Fruit fly (Drosophila melanogaster) whole organism, embryonic: ENCODE results near the gene CG10700.

Experiments
- Adf1 ChIP-seq: fragments of 200-800 bp; sonication (Bioruptor generic); IDR thresholded peaks from 2 replicates; pipeline ENCODE4 v1.3.6; 2022; ENCODE audit warnings: missing biosample characterization, missing genetic modification characterization
- BEAF-32 ChIP-seq: fragments of 200-800 bp; sonication (Bioruptor generic); optimal IDR thresholded peaks from 3 replicates; lab custom pipeline; 2017; ENCODE audit warnings: missing biosample characterization, missing genetic modification characterization, mild to moderate bottlenecking, moderate library complexity, missing genetic modification reagents
- CG10543 ChIP-seq: fragments of 200-800 bp; sonication (Bioruptor generic); optimal IDR thresholded peaks from 3 replicates; lab custom pipeline; 2017; ENCODE audit warnings: missing biosample characterization, mild to moderate bottlenecking, missing genetic modification characterization, moderate library complexity
- CG12659 ChIP-seq: fragments of 200-800 bp; sonication (Bioruptor generic); optimal IDR thresholded peaks from 3 replicates; lab custom pipeline; 2017; ENCODE audit warnings: mild to moderate bottlenecking, missing biosample characterization, missing genetic modification reagents, missing genetic modification characterization
- CG12744 ChIP-seq: fragments of 200-800 bp; sonication (Bioruptor generic); optimal IDR thresholded peaks from 2 replicates; lab custom pipeline; 2016; ENCODE audit warnings: missing biosample characterization, missing genetic modification characterization
- CG17361 ChIP-seq: fragments of 200-800 bp; sonication (Bioruptor generic); IDR thresholded peaks from 3 replicates; pipeline ENCODE4 v1.3.6; 2022; ENCODE audit warnings: missing biosample characterization, missing genetic modification characterization
- CG17829 ChIP-seq: fragments of 200-800 bp; optimal IDR thresholded peaks from 2 replicates; lab custom pipeline; 2019; ENCODE audit warnings: missing biosample characterization, mild to moderate bottlenecking, missing genetic modification characterization, moderate library complexity
- CG2875 ChIP-seq: fragments of 200-800 bp; sonication (Bioruptor generic); optimal IDR thresholded peaks from 2 replicates; lab custom pipeline; 2017; ENCODE audit warnings: missing biosample characterization, mild to moderate bottlenecking, missing genetic modification characterization, missing genetic modification reagents
- CG30020 ChIP-seq: fragments of 200-800 bp; optimal IDR thresholded peaks from 2 replicates; lab custom pipeline; 2019; ENCODE audit warnings: missing biosample characterization, mild to moderate bottlenecking, missing genetic modification characterization, moderate library complexity
- CG3281 ChIP-seq: fragments of 200-800 bp; sonication (Bioruptor generic); optimal IDR thresholded peaks from 3 replicates; lab custom pipeline; 2017; ENCODE audit warnings: missing biosample characterization, mild to moderate bottlenecking, missing genetic modification characterization
- CG34422 ChIP-seq: fragments of 200-800 bp; sonication (Bioruptor generic); IDR thresholded peaks from 3 replicates; pipeline ENCODE4 v1.3.6; 2022; ENCODE audit warnings: missing biosample characterization, missing genetic modification characterization
- CG3847 ChIP-seq: fragments of 200-800 bp; sonication (Bioruptor generic); IDR thresholded peaks from 2 replicates; pipeline ENCODE4 v1.3.6; 2022; ENCODE audit warnings: missing biosample characterization, missing genetic modification characterization
- CG3995 ChIP-seq: fragments of 200-800 bp; sonication (Bioruptor generic); optimal IDR thresholded peaks from 3 replicates; lab custom pipeline; 2016; ENCODE audit warnings: missing biosample characterization, missing genetic modification characterization
- CG42726 ChIP-seq: fragments of 200-800 bp; sonication (Bioruptor generic); IDR thresholded peaks from 2 replicates; pipeline ENCODE4 v1.3.6; 2022; ENCODE audit warnings: missing biosample characterization, missing genetic modification characterization; ENCODE audit not compliant: partially characterized antibody
- CG4730 ChIP-seq: fragments of 200-800 bp; sonication (Bioruptor generic); IDR thresholded peaks from 2 replicates; pipeline ENCODE4 v1.3.6; 2022; ENCODE audit warnings: missing biosample characterization, missing genetic modification characterization
- CG6175 ChIP-seq: fragments of 200-800 bp; sonication (Bioruptor generic); IDR thresholded peaks from 3 replicates; pipeline ENCODE4 v1.3.6; 2022; ENCODE audit warnings: missing biosample characterization, missing genetic modification characterization
- CG9215 ChIP-seq: fragments of 200-800 bp; sonication (Bioruptor generic); IDR thresholded peaks from 2 replicates; pipeline ENCODE4 v1.3.6; 2022; ENCODE audit warnings: missing biosample characterization, missing genetic modification characterization
- CrebB ChIP-seq: fragments of 200-800 bp; sonication (Bioruptor generic); optimal IDR thresholded peaks from 3 replicates; lab custom pipeline; 2018; ENCODE audit warnings: missing biosample characterization, mild to moderate bottlenecking, missing genetic modification characterization
- Deaf1 ChIP-seq: fragments of 200-800 bp; optimal IDR thresholded peaks from 3 replicates; lab custom pipeline; 2019; ENCODE audit warnings: missing biosample characterization, mild to moderate bottlenecking, missing genetic modification characterization, moderate library complexity
- Dek ChIP-seq: fragments of 200-800 bp; sonication (Bioruptor generic); optimal IDR thresholded peaks from 3 replicates; lab custom pipeline; 2019; ENCODE audit warnings: missing biosample characterization, mild to moderate bottlenecking, missing genetic modification characterization, moderate library complexity
- Dp ChIP-seq: fragments of 200-800 bp; sonication (Bioruptor generic); optimal IDR thresholded peaks from 2 replicates; lab custom pipeline; 2018; ENCODE audit warnings: missing biosample characterization, mild to moderate bottlenecking, missing genetic modification characterization, moderate library complexity
- E2f2 ChIP-seq: fragments of 200-800 bp; sonication (Bioruptor generic); IDR thresholded peaks from 2 replicates; pipeline ENCODE4 v1.3.6; 2022; ENCODE audit warnings: missing biosample characterization, missing genetic modification characterization
- Ets97D ChIP-seq: fragments of 200-800 bp; sonication (Bioruptor generic); optimal IDR thresholded peaks from 3 replicates; lab custom pipeline; 2016; ENCODE audit warnings: missing biosample characterization, missing genetic modification characterization
- HmgZ ChIP-seq: fragments of 200-800 bp; sonication (Bioruptor generic); optimal IDR thresholded peaks from 2 replicates; lab custom pipeline; 2018; ENCODE audit warnings: missing biosample characterization, mild to moderate bottlenecking, missing genetic modification characterization
- Lhr ChIP-seq: fragments of 200-800 bp; sonication (Bioruptor generic); optimal IDR thresholded peaks from 3 replicates; lab custom pipeline; 2017; ENCODE audit warnings: mild to moderate bottlenecking, missing biosample characterization, missing genetic modification reagents, missing genetic modification characterization
- MESR4 ChIP-seq: fragments of 200-800 bp; sonication (Bioruptor generic); optimal IDR thresholded peaks from 2 replicates; lab custom pipeline; 2018; ENCODE audit warnings: missing biosample characterization, mild to moderate bottlenecking, missing genetic modification characterization, moderate library complexity
- MTF-1 ChIP-seq: fragments of 200-800 bp; sonication (Bioruptor generic); optimal IDR thresholded peaks from 2 replicates; lab custom pipeline; 2018; ENCODE audit warnings: missing biosample characterization, mild to moderate bottlenecking, missing genetic modification characterization, borderline replicate concordance
- Med ChIP-seq: fragments of 200-800 bp; sonication (Bioruptor generic); peaks from one replicate; lab custom pipeline; 2016; ENCODE audit warnings: missing biosample characterization, missing genetic modification characterization, mild to moderate bottlenecking, inconsistent platforms, moderate library complexity
- Opbp ChIP-seq: fragments of 200-800 bp; sonication (Bioruptor generic); IDR thresholded peaks from 3 replicates; pipeline ENCODE4 v1.3.6; 2022; ENCODE audit warnings: missing biosample characterization, missing genetic modification characterization; ENCODE audit not compliant: partially characterized antibody
- Sry-β ChIP-seq: fragments of 200-800 bp; sonication (Bioruptor generic); optimal IDR thresholded peaks from 2 replicates; lab custom pipeline; 2018; ENCODE audit warnings: missing biosample characterization, mild to moderate bottlenecking, missing genetic modification characterization, moderate library complexity
- bcd ChIP-seq: fragments of 200-800 bp; sonication (Bioruptor generic); optimal IDR thresholded peaks from 2 replicates; lab custom pipeline; 2017; ENCODE audit warnings: missing biosample characterization, mild to moderate bottlenecking, missing genetic modification characterization
- cg ChIP-seq: fragments of 200-800 bp; sonication (Bioruptor generic); optimal IDR thresholded peaks from 3 replicates; lab custom pipeline; 2019; ENCODE audit warnings: missing biosample characterization, mild to moderate bottlenecking, missing genetic modification characterization, moderate library complexity
- dm ChIP-seq: fragments of 200-800 bp; sonication (Bioruptor generic); optimal IDR thresholded peaks from 3 replicates; lab custom pipeline; 2016; ENCODE audit warnings: missing biosample characterization, missing genetic modification characterization
- gfzf ChIP-seq: fragments of 200-800 bp; sonication (Bioruptor generic); optimal IDR thresholded peaks from 2 replicates; lab custom pipeline; 2016; ENCODE audit warnings: missing biosample characterization, mild to moderate bottlenecking, missing genetic modification characterization, moderate library complexity
- gsb-n ChIP-seq: fragments of 200-800 bp; sonication (Bioruptor generic); optimal IDR thresholded peaks from 3 replicates; lab custom pipeline; 2018; ENCODE audit warnings: missing biosample characterization, mild to moderate bottlenecking, missing genetic modification characterization
- lilli ChIP-seq: fragments of 200-800 bp; sonication (Bioruptor generic); optimal IDR thresholded peaks from 3 replicates; lab custom pipeline; 2016; ENCODE audit warnings: missing biosample characterization, missing genetic modification characterization
- nmo ChIP-seq: fragments of 200-800 bp; sonication (Bioruptor generic); optimal IDR thresholded peaks from 2 replicates; lab custom pipeline; 2018; ENCODE audit warnings: missing biosample characterization, mild to moderate bottlenecking, missing genetic modification characterization, moderate library complexity
- phol ChIP-seq: fragments of 200-800 bp; sonication (Bioruptor generic); optimal IDR thresholded peaks from 3 replicates; lab custom pipeline; 2018; ENCODE audit warnings: missing biosample characterization, mild to moderate bottlenecking, missing genetic modification characterization, moderate library complexity
- ranshi ChIP-seq: fragments of 200-800 bp; sonication (Bioruptor generic); IDR thresholded peaks from 2 replicates; pipeline ENCODE4 v1.3.6; 2022; ENCODE audit warnings: missing biosample characterization, missing genetic modification characterization
- row ChIP-seq: fragments of 200-800 bp; sonication (Bioruptor generic); IDR thresholded peaks from 3 replicates; pipeline ENCODE4 v1.3.6; 2022; ENCODE audit warnings: missing biosample characterization, missing genetic modification characterization
- sisA ChIP-seq: fragments of 200-800 bp; sonication (Bioruptor generic); IDR thresholded peaks from 2 replicates; pipeline ENCODE4 v1.3.6; 2022; ENCODE audit warnings: missing biosample characterization, missing genetic modification characterization
- sr ChIP-seq: fragments of 200-800 bp; sonication (Bioruptor generic); IDR thresholded peaks from 3 replicates; pipeline ENCODE4 v1.3.6; 2022; ENCODE audit warnings: missing biosample characterization, missing genetic modification characterization
- stwl ChIP-seq: fragments of 200-800 bp; sonication (Bioruptor generic); optimal IDR thresholded peaks from 3 replicates; lab custom pipeline; 2018; ENCODE audit warnings: missing biosample characterization, mild to moderate bottlenecking, missing genetic modification characterization, moderate library complexity
- sug ChIP-seq: fragments of 200-800 bp; optimal IDR thresholded peaks from 2 replicates; lab custom pipeline; 2019; ENCODE audit warnings: missing biosample characterization, mild to moderate bottlenecking, missing genetic modification characterization, moderate library complexity
- tna ChIP-seq: fragments of 200-800 bp; sonication (Bioruptor generic); IDR thresholded peaks from 2 replicates; pipeline ENCODE4 v1.3.6; 2022; ENCODE audit warnings: missing biosample characterization, missing genetic modification characterization; ENCODE audit not compliant: partially characterized antibody
- twi ChIP-seq: fragments of 200-800 bp; optimal IDR thresholded peaks from 2 replicates; lab custom pipeline; 2019; ENCODE audit warnings: missing biosample characterization, mild to moderate bottlenecking, missing genetic modification characterization, moderate library complexity
- zen ChIP-seq: fragments of 200-800 bp; sonication (Bioruptor generic); optimal IDR thresholded peaks from 3 replicates; lab custom pipeline; 2018; ENCODE audit warnings: missing biosample characterization, mild to moderate bottlenecking, missing genetic modification characterization, moderate library complexity
- zf30C ChIP-seq: fragments of 200-800 bp; sonication (Bioruptor generic); optimal IDR thresholded peaks from 3 replicates; lab custom pipeline; 2018; ENCODE audit warnings: missing biosample characterization, mild to moderate bottlenecking, missing genetic modification characterization
- zfh2 ChIP-seq: fragments of 200-800 bp; sonication (Bioruptor generic); optimal IDR thresholded peaks from 2 replicates; lab custom pipeline; 2016; ENCODE audit warnings: missing biosample characterization, missing genetic modification characterization

The CG10700 gene

DNA sequence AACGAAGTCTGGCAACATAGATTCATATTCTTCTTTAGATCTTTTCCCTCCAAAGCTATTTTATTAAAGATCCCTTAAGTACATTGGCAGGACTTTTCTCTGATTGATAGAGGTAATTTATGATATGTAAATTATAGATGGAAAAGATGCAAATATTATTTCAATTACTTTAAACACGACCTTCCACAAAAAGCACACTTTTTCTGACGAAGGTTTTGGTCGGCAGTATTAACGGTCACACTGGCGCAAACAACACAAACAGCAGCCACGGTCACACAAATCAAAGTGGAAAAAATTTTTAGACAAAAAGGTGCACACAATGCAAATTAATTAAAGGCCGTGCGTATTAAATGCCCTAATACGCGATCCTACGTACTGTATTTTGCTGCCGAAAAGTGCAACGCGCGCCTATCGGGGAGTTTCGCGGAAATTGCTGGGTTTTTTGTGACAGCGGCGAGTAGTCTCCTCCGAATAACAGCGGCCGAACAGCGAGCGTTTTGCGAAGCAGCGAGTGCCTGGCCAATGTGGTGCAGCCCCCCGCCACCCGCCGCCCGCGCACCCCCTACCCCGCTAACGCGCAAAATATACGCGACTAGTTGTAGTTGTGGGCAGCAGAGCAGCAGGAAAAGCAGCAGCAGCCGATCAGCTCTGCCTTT, 24.8 kb downstream of the CG10700 start, which contains the start of gene CG10492:
CG10492 (plus strand) TSS at position 219 of the 656 bp plus-strand sequence.
- TF ChIP-seq Sry-β (GFP tag; lab: Kevin White, UChicago) = no peak
- peak; percentile 23; the same call in 1 of the 3 replicates for TF ChIP-seq CG17361 (GFP tag; lab: Robert Waterston, UW)
- peak; percentile 60 for TF ChIP-seq Med (GFP tag; lab: Kevin White, UChicago)
- TF ChIP-seq Deaf1 (tag; lab: Kevin White, UChicago) = peak; percentile 10
- TF ChIP-seq CG12659 (GFP tag; lab: Kevin White, UChicago) = peak; percentile 68
- TF ChIP-seq CG12744 (GFP tag; lab: Kevin White, UChicago) = no peak
- peak; percentile 36 for TF ChIP-seq CrebB
- TF ChIP-seq sr (GFP tag; lab: Robert Waterston, UW) = peak; percentile 29; the same call in 1 of the 3 replicates
- no peak for TF ChIP-seq CG4730 (GFP tag; lab: Robert Waterston, UW)
- peak; percentile 45 for TF ChIP-seq nmo (GFP tag; lab: Kevin White, UChicago)
- TF ChIP-seq CG2875 (GFP tag; lab: Kevin White, UChicago) = no peak
- no peak for TF ChIP-seq twi (tag; lab: Kevin White, UChicago)
- TF ChIP-seq lilli (GFP tag; lab: Kevin White, UChicago) = no peak
- peak; percentile 52; the same call in 1 of the 2 replicates for TF ChIP-seq CG3847 (GFP tag; lab: Robert Waterston, UW)
- peak; percentile 60 for TF ChIP-seq dm (GFP tag; lab: Kevin White, UChicago)
- peak; percentile 91 for TF ChIP-seq gfzf (GFP tag; lab: Kevin White, UChicago)
- TF ChIP-seq row (GFP tag; lab: Robert Waterston, UW) = peak; percentile 34; the same call in 2 of the 3 replicates
- TF ChIP-seq CG34422 (GFP tag; lab: Robert Waterston, UW) = peak; percentile 83
- TF ChIP-seq ranshi (GFP tag; lab: Robert Waterston, UW) = no peak
- TF ChIP-seq BEAF-32 (GFP tag; lab: Kevin White, UChicago) = peak; percentile 60
- peak; percentile 92 for TF ChIP-seq MESR4 (GFP tag; lab: Kevin White, UChicago)
- TF ChIP-seq zen (tag; lab: Kevin White, UChicago) = peak; percentile 14
- no peak for TF ChIP-seq CG9215 (GFP tag; lab: Robert Waterston, UW)
- no peak for TF ChIP-seq bcd (GFP tag; lab: Kevin White, UChicago)
- peak; percentile 51 for TF ChIP-seq stwl
- peak; percentile 40; the same call in 1 of the 3 replicates for TF ChIP-seq CG6175 (GFP tag; lab: Robert Waterston, UW)
- TF ChIP-seq MTF-1 (GFP tag; lab: Kevin White, UChicago) = peak; percentile 25
- no peak for TF ChIP-seq zfh2 (GFP tag; lab: Kevin White, UChicago)
- TF ChIP-seq CG3281 (GFP tag; lab: Kevin White, UChicago) = no peak
- TF ChIP-seq zf30C (GFP tag; lab: Kevin White, UChicago) = no peak
- no peak for TF ChIP-seq sisA (GFP tag; lab: Robert Waterston, UW)
- TF ChIP-seq tna = no peak
- 0 out of 2 replicates have a peak, but pooled peaks have one; percentile 21 for TF ChIP-seq CG42726 (GFP tag; lab: Robert Waterston, UW)
- TF ChIP-seq Ets97D (GFP tag; lab: Kevin White, UChicago) = peak; percentile 65
- peak; percentile 94 for TF ChIP-seq E2f2 (GFP tag; lab: Robert Waterston, UW)
- TF ChIP-seq phol (tag; lab: Kevin White, UChicago) = peak; percentile 62
- TF ChIP-seq CG3995 (GFP tag; lab: Kevin White, UChicago) = peak; percentile 75
- peak; percentile 28 for TF ChIP-seq CG10543 (GFP tag; lab: Kevin White, UChicago)
- TF ChIP-seq CG30020 (tag; lab: Kevin White, UChicago) = peak; percentile 49
- peak; percentile 23 for TF ChIP-seq CG17829 (tag; lab: Kevin White, UChicago)
- peak; percentile 49 for TF ChIP-seq sug (tag; lab: Kevin White, UChicago)
- peak; percentile 84 for TF ChIP-seq Lhr (GFP tag; lab: Kevin White, UChicago)
- no peak for TF ChIP-seq Dek
- peak; percentile 93 for TF ChIP-seq Dp (GFP tag; lab: Kevin White, UChicago)
- peak; percentile 84 for TF ChIP-seq Adf1 (GFP tag; lab: Robert Waterston, UW)
- no peak for TF ChIP-seq gsb-n (tag; lab: Kevin White, UChicago)
- TF ChIP-seq Opbp (GFP tag; lab: Robert Waterston, UW) = peak; percentile 51; the same call in 1 of the 3 replicates
- no peak for TF ChIP-seq cg
- peak; percentile 15 for TF ChIP-seq HmgZ
